Worm (Caenorhabditis elegans): ENCODE data around the gene srx-115.

ce11 chrV:8727077-8727476 lies 44.6 kb upstream of the srx-115 start, which contains the start of gene ZC196.9:
- no peak for TF ChIP-seq snpc-4 (tag; optimal IDR thresholded peaks at IDR 0.05)
- no peak for TF ChIP-seq nhr-11 (tag; optimal IDR thresholded peaks at IDR 0.05)
- TF ChIP-seq elt-1 (tag; optimal IDR thresholded peaks at IDR 0.05) = no peak
- TF ChIP-seq mbf-1 (tag; optimal IDR thresholded peaks at IDR 0.05) = no peak
- TF ChIP-seq lsy-2 (tag; optimal IDR thresholded peaks at IDR 0.05) = no peak
- TF ChIP-seq ceh-82 (tag; optimal IDR thresholded peaks at IDR 0.05) = no peak
- TF ChIP-seq crh-2 (tag; optimal IDR thresholded peaks at IDR 0.05) = no peak
- no peak for TF ChIP-seq unc-62 (GFP tag; optimal IDR thresholded peaks at IDR 0.05)
- TF ChIP-seq fos-1 (tag; optimal IDR thresholded peaks at IDR 0.05) = no peak

All from whole organism, L2 larva.